Worm (Caenorhabditis elegans) whole organism, L4 larva: ENCODE measurements around the gene esyt-2.

ENCODE experiments used
- Y75B8A.6 ChIP-seq: fragments of 200-800 bp; sonication (Bioruptor generic); IDR thresholded peaks from 2 replicates; pipeline ENCODE4 v1.3.6; 2022; ENCODE audit warnings: missing genetic modification reagents, missing genetic modification characterization, missing compliant biosample characterization
- ZK546.5 ChIP-seq, 2 experiments: sonication (generic microtip); optimal IDR thresholded peaks; 2 replicates each; lab custom pipeline; 2017; ENCODE audit warnings: missing biosample characterization in 2 of 2, missing genetic modification characterization in 2 of 2
- aly-2 ChIP-seq: sonication (generic microtip); optimal IDR thresholded peaks from 2 replicates; lab custom pipeline; 2018; ENCODE audit warnings: missing biosample characterization, missing genetic modification characterization
- ama-1 ChIP-seq: fragments of 150-350 bp; optimal IDR thresholded peaks from 2 replicates; lab custom pipeline; 2014; ENCODE audit warnings: inconsistent platforms, mixed read lengths
- daf-16 ChIP-seq, 3 experiments: sonication (generic microtip); optimal IDR thresholded peaks; 2 replicates each; lab custom pipeline; 2016 to 2017; ENCODE audit warnings: missing genetic modification characterization in 3 of 3, missing genetic modification reagents in 3 of 3, mild to moderate bottlenecking in 2 of 3, missing compliant biosample characterization in 2 of 3, missing biosample characterization in 1 of 3, moderate library complexity in 1 of 3
- hlh-30 ChIP-seq: sonication (generic microtip); optimal IDR thresholded peaks from 2 replicates; lab custom pipeline; 2017; ENCODE audit warnings: antibody characterized with exemption, mild to moderate bottlenecking, missing genetic modification characterization, missing compliant biosample characterization; ENCODE audit not compliant: insufficient read depth
- jun-1 ChIP-seq: fragments of 150-350 bp; optimal IDR thresholded peaks from 2 replicates; lab custom pipeline; 2014; ENCODE audit warnings: missing biosample characterization, missing genetic modification reagents, missing genetic modification characterization
- nhr-76 ChIP-seq: fragments of 150-350 bp; optimal IDR thresholded peaks from 2 replicates; lab custom pipeline; 2014; ENCODE audit warnings: missing biosample characterization, missing genetic modification characterization
- nhr-77 ChIP-seq: fragments of 150-350 bp; optimal IDR thresholded peaks from 2 replicates; lab custom pipeline; 2014; ENCODE audit warnings: missing biosample characterization, missing genetic modification characterization
- pha-4 ChIP-seq, 2 experiments: fragments of 150-350 bp in 1 of 2; fragments of 200-800 bp in 1 of 2; sonication (Bioruptor generic) in 1 of 2; IDR thresholded peaks in 1 of 2; optimal IDR thresholded peaks in 1 of 2; 2 replicates each; pipeline versions ENCODE4 v1.3.6 to Lab custom; 2014 to 2022; ENCODE audit warnings: missing genetic modification characterization in 2 of 2, missing genetic modification reagents in 2 of 2, missing biosample characterization in 1 of 2, missing compliant biosample characterization in 1 of 2
- tra-1 ChIP-seq: fragments of 200-800 bp; sonication (Bioruptor generic); IDR thresholded peaks from 2 replicates; pipeline ENCODE4 v1.3.6; 2022; ENCODE audit warnings: missing genetic modification reagents, missing genetic modification characterization, missing compliant biosample characterization
- unc-62 ChIP-seq, 3 experiments: fragments of 150-350 bp in 1 of 3; sonication (generic microtip); optimal IDR thresholded peaks in 2 of 3; peaks in 1 of 3; 1 replicate in 1 of 3; 2 replicates in 2 of 3; lab custom pipeline; 2014 to 2017; ENCODE audit warnings: missing biosample characterization in 3 of 3, missing genetic modification characterization in 3 of 3, missing genetic modification reagents in 3 of 3, missing genotype in 1 of 3

- TF ChIP-seq ama-1 (lab: Kevin White, UChicago) (no peak), daf-16 (GFP tag; optimal IDR thresholded peaks at IDR 0.05; lab: Kevin White, UChicago) (no peak), daf-16 (tag; optimal IDR thresholded peaks at IDR 0.05; lab: Kevin White, UChicago) (no peak), nhr-76 (tag; lab: Kevin White, UChicago) (no peak), hlh-30 (peak; percentile 14), tra-1 (GFP tag; lab: Robert Waterston, UW) (no peak), nhr-77 (tag; lab: Kevin White, UChicago) (no peak), unc-62 (GFP tag; optimal IDR thresholded peaks at IDR 0.05 in 1 of 2; lab: Kevin White, UChicago) (no peak), unc-62 (tag; optimal IDR thresholded peaks at IDR 0.05; lab: Kevin White, UChicago) (no peak), ZK546.5 (tag; optimal IDR thresholded peaks at IDR 0.05; lab: Kevin White, UChicago) (no peak), aly-2 (no peak), Y75B8A.6 (no peak), pha-4 (GFP tag; IDR thresholded peaks at IDR 0.05; lab: Robert Waterston, UW) (no peak), pha-4 (tag; optimal IDR thresholded peaks at IDR 0.05; lab: Kevin White, UChicago) (no peak), jun-1 (tag; lab: Kevin White, UChicago) (no peak)
Observed at ce11 chrIII:6215943-6216342, 14.8 kb downstream of the esyt-2 start.
